Worm (Caenorhabditis elegans) whole organism, L4 larva: ENCODE measurements around the gene R07E3.6.
A peak's percentile ranks its signal among the peaks of the same experiment; 100 is the strongest.

ENCODE experiments used
- F37D6.2 ChIP-seq: sonication (generic microtip); optimal IDR thresholded peaks from 2 replicates; lab custom pipeline; 2016; ENCODE audit warnings: mild to moderate bottlenecking, missing genetic modification characterization, missing compliant biosample characterization
- F49E8.2 ChIP-seq: sonication (generic microtip); optimal IDR thresholded peaks from 2 replicates; lab custom pipeline; 2016; ENCODE audit warnings: missing compliant biosample characterization, mild to moderate bottlenecking, missing genetic modification characterization, borderline replicate concordance
- R02D3.7 ChIP-seq: fragments of 150-350 bp; sonication (generic microtip); optimal IDR thresholded peaks from 3 replicates; lab custom pipeline; 2014; ENCODE audit warnings: missing biosample characterization, missing genetic modification characterization
- T20F7.1 ChIP-seq: fragments of 200-800 bp; sonication (Bioruptor generic); optimal IDR thresholded peaks from 2 replicates; lab custom pipeline; 2018; ENCODE audit warnings: mild to moderate bottlenecking, missing genetic modification characterization, missing compliant biosample characterization
- Y75B8A.6 ChIP-seq: fragments of 200-800 bp; sonication (Bioruptor generic); IDR thresholded peaks from 2 replicates; pipeline ENCODE4 v1.3.6; 2022; ENCODE audit warnings: missing genetic modification reagents, missing genetic modification characterization, missing compliant biosample characterization
- ZK546.5 ChIP-seq, 2 experiments: sonication (generic microtip); optimal IDR thresholded peaks; 2 replicates each; lab custom pipeline; 2017; ENCODE audit warnings: missing biosample characterization in 2 of 2, missing genetic modification characterization in 2 of 2
- aha-1 ChIP-seq: fragments of 150-350 bp; peaks from one replicate; lab custom pipeline; 2014; ENCODE audit warnings: missing biosample characterization, missing genetic modification characterization
- arid-1 ChIP-seq: fragments of 200-800 bp; sonication (Bioruptor generic); conservative IDR thresholded peaks from 2 replicates; pipeline ENCODE4 v1.3.6; 2022; ENCODE audit warnings: missing genetic modification reagents, missing genetic modification characterization, missing compliant biosample characterization
- ceh-28 ChIP-seq: fragments of 150-350 bp; optimal IDR thresholded peaks from 2 replicates; lab custom pipeline; 2014; ENCODE audit warnings: missing biosample characterization, missing genetic modification reagents, missing genetic modification characterization
- daf-19 ChIP-seq: fragments of 200-800 bp; sonication (Bioruptor generic); conservative IDR thresholded peaks from 2 replicates; pipeline ENCODE4 v1.3.6; 2022; ENCODE audit warnings: missing genetic modification characterization, missing compliant biosample characterization
- dmd-9 ChIP-seq: fragments of 200-800 bp; sonication (Bioruptor generic); IDR thresholded peaks from 2 replicates; pipeline ENCODE4 v1.3.6; 2022; ENCODE audit warnings: missing genetic modification reagents, missing genetic modification characterization, missing compliant biosample characterization
- duxl-1 ChIP-seq: sonication (generic microtip); optimal IDR thresholded peaks from 2 replicates; lab custom pipeline; 2016; ENCODE audit warnings: mild to moderate bottlenecking, missing genetic modification characterization, moderate library complexity, missing compliant biosample characterization; ENCODE audit not compliant: poor library complexity
- egl-43 ChIP-seq: fragments of 200-800 bp; sonication (Bioruptor generic); IDR thresholded peaks from 2 replicates; pipeline ENCODE4 v1.3.6; 2022; ENCODE audit warnings: missing genetic modification reagents, missing genetic modification characterization, missing compliant biosample characterization
- gei-8 ChIP-seq: fragments of 200-800 bp; sonication (Bioruptor generic); optimal IDR thresholded peaks from 2 replicates; lab custom pipeline; 2018; ENCODE audit warnings: mild to moderate bottlenecking, missing genetic modification characterization, missing compliant biosample characterization
- hif-1 ChIP-seq, 2 experiments: sonication (generic microtip); optimal IDR thresholded peaks; 2 replicates each; lab custom pipeline; 2016 to 2017; ENCODE audit warnings: missing compliant biosample characterization in 2 of 2, missing genetic modification characterization in 2 of 2, missing genetic modification reagents in 2 of 2, missing genotype in 2 of 2, mild to moderate bottlenecking in 1 of 2
- hlh-30 ChIP-seq: sonication (generic microtip); optimal IDR thresholded peaks from 2 replicates; lab custom pipeline; 2017; ENCODE audit warnings: antibody characterized with exemption, mild to moderate bottlenecking, missing genetic modification characterization, missing compliant biosample characterization; ENCODE audit not compliant: insufficient read depth
- lin-38 ChIP-seq: fragments of 200-800 bp; sonication (Bioruptor generic); IDR thresholded peaks from 2 replicates; pipeline ENCODE4 v1.3.6; 2022; ENCODE audit warnings: missing genetic modification reagents, missing genetic modification characterization, missing compliant biosample characterization
- lin-39 ChIP-seq: fragments of 150-350 bp; optimal IDR thresholded peaks from 2 replicates; lab custom pipeline; 2014; ENCODE audit warnings: missing biosample characterization, missing genetic modification reagents, missing genetic modification characterization
- madf-9 ChIP-seq: fragments of 200-800 bp; sonication (Bioruptor generic); conservative IDR thresholded peaks from 2 replicates; pipeline ENCODE4 v1.3.6; 2022; ENCODE audit warnings: missing genetic modification reagents, missing genetic modification characterization, missing compliant biosample characterization
- mxl-3 ChIP-seq: fragments of 200-800 bp; sonication (Bioruptor generic); optimal IDR thresholded peaks from 2 replicates; lab custom pipeline; 2018; ENCODE audit warnings: mild to moderate bottlenecking, missing genetic modification characterization, missing compliant biosample characterization
- nhr-11 ChIP-seq: fragments of 150-350 bp; optimal IDR thresholded peaks from 2 replicates; lab custom pipeline; 2014; ENCODE audit warnings: missing biosample characterization, missing genetic modification characterization
- nhr-28 ChIP-seq: fragments of 150-350 bp; optimal IDR thresholded peaks from 2 replicates; lab custom pipeline; 2014; ENCODE audit warnings: missing biosample characterization, missing genetic modification characterization
- nhr-6 ChIP-seq: fragments of 150-350 bp; optimal IDR thresholded peaks from 2 replicates; lab custom pipeline; 2014; ENCODE audit warnings: missing biosample characterization, missing genetic modification characterization
- nhr-77 ChIP-seq: fragments of 150-350 bp; optimal IDR thresholded peaks from 2 replicates; lab custom pipeline; 2014; ENCODE audit warnings: missing biosample characterization, missing genetic modification characterization
- pqm-1 ChIP-seq: sonication (generic microtip); optimal IDR thresholded peaks from 2 replicates; lab custom pipeline; 2017; ENCODE audit warnings: missing biosample characterization, missing genetic modification characterization
- skn-1 ChIP-seq: fragments of 150-350 bp; optimal IDR thresholded peaks from 2 replicates; lab custom pipeline; 2014; ENCODE audit warnings: missing biosample characterization, missing genetic modification characterization
- spr-1 ChIP-seq: sonication (generic microtip); optimal IDR thresholded peaks from 2 replicates; lab custom pipeline; 2016; ENCODE audit warnings: mild to moderate bottlenecking, missing genetic modification characterization, missing compliant biosample characterization
- spr-3 ChIP-seq: fragments of 200-800 bp; sonication (Bioruptor generic); optimal IDR thresholded peaks from 2 replicates; lab custom pipeline; 2018; ENCODE audit warnings: mild to moderate bottlenecking, missing genetic modification characterization, missing compliant biosample characterization
- tag-97 ChIP-seq: fragments of 200-800 bp; sonication (Bioruptor generic); IDR thresholded peaks from 2 replicates; pipeline ENCODE4 v1.3.6; 2022; ENCODE audit warnings: missing genetic modification characterization, missing compliant biosample characterization
- unc-39 ChIP-seq: sonication (generic microtip); optimal IDR thresholded peaks from 2 replicates; lab custom pipeline; 2017; ENCODE audit warnings: missing biosample characterization, missing genetic modification characterization
- unc-62 ChIP-seq, 3 experiments: fragments of 150-350 bp in 1 of 3; sonication (generic microtip); optimal IDR thresholded peaks in 2 of 3; peaks in 1 of 3; 1 replicate in 1 of 3; 2 replicates in 2 of 3; lab custom pipeline; 2014 to 2017; ENCODE audit warnings: missing biosample characterization in 3 of 3, missing genetic modification characterization in 3 of 3, missing genetic modification reagents in 3 of 3, missing genotype in 1 of 3
- zag-1 ChIP-seq: fragments of 150-350 bp; optimal IDR thresholded peaks from 2 replicates; lab custom pipeline; 2014; ENCODE audit warnings: missing biosample characterization, missing genetic modification characterization
- ztf-7 ChIP-seq: fragments of 150-350 bp; optimal IDR thresholded peaks from 2 replicates; lab custom pipeline; 2014; ENCODE audit warnings: missing biosample characterization, missing genetic modification characterization

R07E3.6 gene

ce11 chrX:10317565-10317964 lies at the start of gene R07E3.6:
R07E3.6 (plus strand) TSS chrX:10317722.
- peak in 1 of 2 experiments; percentile 34 for TF ChIP-seq unc-62 (GFP tag; optimal IDR thresholded peaks at IDR 0.05 in 1 of 2; lab: Kevin White, UChicago)
- TF ChIP-seq unc-62 (tag; optimal IDR thresholded peaks at IDR 0.05; lab: Kevin White, UChicago), result no peak
- TF ChIP-seq ceh-28 (tag; lab: Kevin White, UChicago), result no peak
- TF ChIP-seq mxl-3, result no peak
- TF ChIP-seq zag-1 (tag; lab: Kevin White, UChicago), result no peak
- no peak for TF ChIP-seq Y75B8A.6
- TF ChIP-seq gei-8 (GFP tag; lab: Kevin White, UChicago), result no peak
- no peak for TF ChIP-seq T20F7.1 (GFP tag; lab: Kevin White, UChicago)
- no peak for TF ChIP-seq tag-97 (GFP tag; lab: Robert Waterston, UW)

- TF ChIP-seq R02D3.7 (tag; lab: Kevin White, UChicago) (no peak), F37D6.2 (tag; lab: Kevin White, UChicago) (no peak), hif-1 (tag; optimal IDR thresholded peaks at IDR 0.05; lab: Kevin White, UChicago) (no peak), spr-1 (tag; lab: Kevin White, UChicago) (no peak), madf-9 (GFP tag; lab: Robert Waterston, UW) (no peak)
- TF ChIP-seq, all 104 proteins: peak for 0
These were observed 44.1 kb upstream of the R07E3.6 start, which contains the start of gene F41E7.2 for ce11 chrX:10273392-10273791. F41E7.2 (plus strand) TSS chrX:10273692.

- TF ChIP-seq unc-39 (tag; lab: Kevin White, UChicago) (no peak), aha-1 (tag; lab: Kevin White, UChicago) (peak; percentile 93)
These were observed 43.1 kb upstream of the R07E3.6 start for ce11 chrX:10274470-10274869.

DNA sequence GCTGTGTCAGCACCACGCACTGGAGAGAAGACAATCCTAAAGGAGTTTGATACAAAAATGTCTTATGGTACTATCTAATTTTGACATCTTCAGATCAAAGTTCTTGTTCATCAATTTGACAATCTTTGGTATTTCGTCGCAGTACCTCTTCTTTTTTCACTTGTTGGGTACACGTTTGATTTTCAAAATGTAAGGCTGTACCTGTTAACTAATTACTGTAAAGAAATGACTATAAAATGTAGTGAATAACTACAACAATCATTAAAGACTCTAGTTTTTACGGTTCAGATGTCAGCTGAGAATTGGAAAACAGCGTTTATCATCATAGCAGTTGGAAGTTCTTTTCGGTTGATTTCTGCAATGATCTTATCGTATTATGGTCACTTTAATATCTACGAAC lies 40.4 kb upstream of the R07E3.6 start:
- TF ChIP-seq R02D3.7 (tag; lab: Kevin White, UChicago), result no peak
- TF ChIP-seq nhr-28 (tag; lab: Kevin White, UChicago), result peak; percentile 39
- TF ChIP-seq, all 104 proteins: peak for 1

ce11 chrX:10279299-10279698 lies 38.2 kb upstream of the R07E3.6 start, which contains the start of gene slc-9B.1:
slc-9B.1 (plus strand) TSS chrX:10279599.
- TF ChIP-seq F49E8.2 (tag; lab: Kevin White, UChicago) (no peak), nhr-11 (tag; lab: Kevin White, UChicago) (no peak), ZK546.5 (tag; optimal IDR thresholded peaks at IDR 0.05; lab: Kevin White, UChicago) (no peak), R02D3.7 (tag; lab: Kevin White, UChicago) (no peak)
- TF ChIP-seq, all 104 proteins: peak for 0

DNA sequence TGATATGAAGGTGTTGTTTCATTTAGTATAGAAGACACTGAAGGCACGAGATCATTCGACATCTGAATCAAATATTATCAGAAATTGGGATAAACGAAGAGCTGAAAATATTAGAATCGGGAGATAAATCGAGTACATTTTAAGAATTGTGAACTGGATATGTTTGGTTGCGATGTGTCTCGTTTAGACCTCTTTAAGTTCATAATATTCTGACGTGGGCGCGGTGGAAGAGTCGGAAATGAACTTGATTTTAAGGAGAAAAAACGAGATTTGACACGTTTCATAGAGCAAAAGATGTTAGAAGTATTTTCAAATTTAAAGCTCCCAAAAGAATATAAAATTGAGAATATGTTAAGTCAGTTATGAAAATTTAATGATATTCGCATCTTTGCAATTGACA lies 31.9 kb upstream of the R07E3.6 start, which contains the start of gene npr-6:
Gene npr-6 (minus strand): TSS at position 101 of the 400 bp plus-strand sequence.
- TF ChIP-seq hlh-30 (tag; lab: Kevin White, UChicago) (no peak), lin-38 (GFP tag; lab: Robert Waterston, UW) (no peak), egl-43 (GFP tag; lab: Robert Waterston, UW) (no peak), duxl-1 (no peak), F49E8.2 (tag; lab: Kevin White, UChicago) (no peak), R02D3.7 (tag; lab: Kevin White, UChicago) (no peak), nhr-77 (tag; lab: Kevin White, UChicago) (no peak), arid-1 (GFP tag; lab: Robert Waterston, UW) (no peak), spr-3 (GFP tag; lab: Kevin White, UChicago) (no peak), nhr-6 (no peak), dmd-9 (no peak), skn-1 (no peak), lin-39 (tag; lab: Kevin White, UChicago) (no peak), pqm-1 (tag; lab: Kevin White, UChicago) (no peak), daf-19 (GFP tag; lab: Robert Waterston, UW) (no peak), ztf-7 (tag; lab: Kevin White, UChicago) (no peak)
